Worm (Caenorhabditis elegans): ENCODE measurements around the gene ptr-20.

DNA sequence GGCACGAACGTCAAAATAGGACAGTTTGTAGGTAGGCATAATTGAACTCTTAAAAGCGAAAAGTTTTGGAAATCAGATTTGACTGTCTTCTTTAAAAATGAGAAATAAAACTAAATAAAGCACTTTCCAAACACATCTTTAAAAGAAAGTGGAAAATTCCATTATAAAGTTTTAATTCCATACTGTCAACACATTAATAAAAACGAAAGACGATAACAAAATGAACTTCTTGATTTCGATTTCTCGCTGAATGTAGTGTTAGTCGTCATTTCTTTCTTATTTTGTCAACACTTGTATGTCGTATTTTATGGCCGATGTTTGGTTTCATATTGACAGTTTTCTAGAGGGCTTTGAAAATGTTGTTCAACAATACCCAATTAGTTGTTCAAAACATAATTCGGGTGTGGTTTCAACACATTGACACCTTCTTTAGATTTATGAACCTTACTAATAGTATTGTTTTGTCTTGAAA is 11.9 kb downstream of the ptr-20 start, which contains the start of gene gst-29:
- TF ChIP-seq nhr-11 (tag; optimal IDR thresholded peaks at IDR 0.05) = no peak
- TF ChIP-seq ZK546.5 (tag; optimal IDR thresholded peaks at IDR 0.05) = no peak
- no peak for TF ChIP-seq snpc-4 (tag; optimal IDR thresholded peaks at IDR 0.05)

Measured in whole organism, L2 larva.